Worm (Caenorhabditis elegans): Measurements from ENCODE around the gene ZK856.5.

ce11 chrV:10224619-10225018, 34.7 kb upstream of the ZK856.5 start:
- TF ChIP-seq ceh-34 (tag; optimal IDR thresholded peaks at IDR 0.05): no peak
- TF ChIP-seq nhr-11 (tag; optimal IDR thresholded peaks at IDR 0.05): no peak
- TF ChIP-seq pha-4 (tag; optimal IDR thresholded peaks at IDR 0.05): no peak
- TF ChIP-seq ama-1 (optimal IDR thresholded peaks at IDR 0.05): no peak
- TF ChIP-seq F13H6.1 (tag; optimal IDR thresholded peaks at IDR 0.05): no peak
- no peak for TF ChIP-seq mec-3 (tag; optimal IDR thresholded peaks at IDR 0.05; ENCODE audit: borderline replicate concordance)
- no peak for TF ChIP-seq pax-1 (tag; optimal IDR thresholded peaks at IDR 0.05)
- no peak for TF ChIP-seq ets-4 (tag; optimal IDR thresholded peaks at IDR 0.05)

All from whole organism, late embryonic.